Fruit fly (Drosophila melanogaster) whole organism, adult: ENCODE data around the gene mad2.
A peak's percentile ranks its signal among the peaks of the same experiment; 100 is the strongest.

ENCODE experiments used
- CG11617 ChIP-seq: fragments of 200-800 bp; sonication (Bioruptor generic); optimal IDR thresholded peaks from 2 replicates; lab custom pipeline; 2017; ENCODE audit warnings: mild to moderate bottlenecking, missing biosample characterization, missing genetic modification reagents, missing genetic modification characterization
- CG12768 ChIP-seq: fragments of 200-800 bp; sonication (Bioruptor generic); optimal IDR thresholded peaks from 2 replicates; lab custom pipeline; 2017; ENCODE audit warnings: missing biosample characterization, missing genetic modification characterization, mild to moderate bottlenecking, moderate library complexity, missing genetic modification reagents
- Clk ChIP-seq: fragments of 200-800 bp; sonication (Bioruptor generic); optimal IDR thresholded peaks from 2 replicates; lab custom pipeline; 2017; ENCODE audit warnings: missing biosample characterization, missing genetic modification characterization
- cic ChIP-seq: fragments of 200-800 bp; sonication (Bioruptor generic); optimal IDR thresholded peaks from 2 replicates; lab custom pipeline; 2017; ENCODE audit warnings: missing biosample characterization, mild to moderate bottlenecking, missing genetic modification characterization, moderate library complexity
- cnc ChIP-seq, 2 experiments: fragments of >200 bp; optimal IDR thresholded peaks; 2 replicates each; lab custom pipeline; 2017
- kay ChIP-seq: fragments of 200-800 bp; sonication (Bioruptor generic); peaks from one replicate; lab custom pipeline; 2016; ENCODE audit warnings: missing biosample characterization, missing genetic modification characterization, borderline replicate concordance
- ovo ChIP-seq: fragments of 200-800 bp; sonication (Bioruptor generic); optimal IDR thresholded peaks from 2 replicates; lab custom pipeline; 2016; ENCODE audit warnings: missing biosample characterization, missing genetic modification characterization
- pad ChIP-seq: fragments of 200-800 bp; sonication (Bioruptor generic); optimal IDR thresholded peaks from 3 replicates; lab custom pipeline; 2017; ENCODE audit warnings: missing biosample characterization, missing genetic modification characterization, mild to moderate bottlenecking, moderate library complexity, missing genetic modification reagents

DNA sequence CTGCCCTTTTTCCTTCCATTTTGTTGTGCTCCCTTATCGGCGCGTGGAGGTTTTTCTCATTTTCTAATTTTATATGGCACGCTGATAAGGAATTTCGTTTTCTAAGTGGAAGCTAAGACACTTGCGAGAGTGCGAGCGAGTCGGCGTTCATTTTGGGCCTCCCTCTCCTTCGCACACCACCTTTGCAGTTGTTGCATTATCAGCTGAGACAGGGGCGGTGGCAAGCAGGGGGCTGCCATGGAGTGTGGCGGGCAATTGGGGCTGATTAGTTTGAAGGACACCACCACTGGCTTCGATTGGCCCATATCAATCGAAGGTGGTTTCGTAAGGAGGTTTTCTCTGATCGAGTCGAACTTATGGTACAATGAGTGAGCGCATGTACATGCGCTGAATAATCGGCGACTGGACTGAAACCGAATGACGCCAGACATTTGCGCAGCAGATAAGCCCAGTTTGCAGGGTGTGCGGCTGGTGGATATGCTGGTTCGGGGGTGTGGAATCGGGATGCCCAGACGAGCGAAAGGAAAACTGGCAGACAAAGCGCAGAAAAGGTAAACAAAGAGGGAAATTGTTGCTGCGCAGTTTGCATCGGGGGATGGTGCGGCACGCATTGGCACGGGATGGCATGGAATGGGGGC, 3.1 kb downstream of the mad2 start:
- peak; percentile 88 for TF ChIP-seq cic (GFP tag; lab: Kevin White, UChicago)
- no peak for TF ChIP-seq Clk (GFP tag; lab: Kevin White, UChicago)
- no peak for TF ChIP-seq pad (GFP tag; lab: Kevin White, UChicago)
- no peak for TF ChIP-seq ovo (GFP tag; lab: Kevin White, UChicago)
- no peak for TF ChIP-seq kay (GFP tag; lab: Kevin White, UChicago)
- TF ChIP-seq CG12768 (GFP tag; lab: Kevin White, UChicago) = peak; percentile 17
- TF ChIP-seq CG11617 (GFP tag; lab: Kevin White, UChicago) = no peak
- TF ChIP-seq cnc (optimal IDR thresholded peaks at IDR 0.05; lab: Kevin White, UChicago) = no peak
